Fruit fly (Drosophila melanogaster) whole organism, adult: ENCODE measurements around the gene CG32712.

Source experiments
- CG1620 ChIP-seq: fragments of 200-800 bp; sonication (Bioruptor generic); optimal IDR thresholded peaks from 2 replicates; lab custom pipeline; 2016; ENCODE audit warnings: missing biosample characterization, missing genetic modification characterization
- CG7045 ChIP-seq: fragments of 200-800 bp; sonication (Bioruptor generic); optimal IDR thresholded peaks from 2 replicates; lab custom pipeline; 2017; ENCODE audit warnings: missing biosample characterization, mild to moderate bottlenecking, missing genetic modification characterization
- Crg-1 ChIP-seq: fragments of 200-800 bp; sonication (Bioruptor generic); optimal IDR thresholded peaks from 2 replicates; lab custom pipeline; 2016; ENCODE audit warnings: missing biosample characterization, missing genetic modification characterization
- Hr96 ChIP-seq: fragments of 200-800 bp; sonication (Bioruptor generic); optimal IDR thresholded peaks from 2 replicates; lab custom pipeline; 2016; ENCODE audit warnings: missing biosample characterization, missing genetic modification characterization
- Mnt ChIP-seq: fragments of 200-800 bp; sonication (Bioruptor generic); optimal IDR thresholded peaks from 2 replicates; lab custom pipeline; 2016; ENCODE audit warnings: missing biosample characterization, mild to moderate bottlenecking, missing genetic modification characterization
- bab1 ChIP-seq: fragments of 200-800 bp; sonication (Bioruptor generic); optimal IDR thresholded peaks from 3 replicates; lab custom pipeline; 2019; ENCODE audit warnings: missing biosample characterization, mild to moderate bottlenecking, missing genetic modification characterization, moderate library complexity
- tj ChIP-seq: fragments of 200-800 bp; sonication (Bioruptor generic); optimal IDR thresholded peaks from 3 replicates; lab custom pipeline; 2017; ENCODE audit warnings: missing biosample characterization, mild to moderate bottlenecking, missing genetic modification characterization, moderate library complexity

- TF ChIP-seq tj (GFP tag; lab: Kevin White, UChicago) (no peak), Hr96 (GFP tag; lab: Kevin White, UChicago) (no peak), CG1620 (GFP tag; lab: Kevin White, UChicago) (peak; percentile 14), Crg-1 (GFP tag; lab: Kevin White, UChicago) (no peak), Mnt (GFP tag; lab: Kevin White, UChicago) (peak; percentile 59), CG7045 (GFP tag; lab: Kevin White, UChicago) (no peak), bab1 (peak; percentile 89)
Observed at dm6 chrX:8436656-8437284, 3.2 kb upstream of the CG32712 start, which contains the start of gene CG1440.
